Worm (Caenorhabditis elegans) whole organism, mixed stage, embryonic: ENCODE results near the gene gly-1.
"Not testable (repeated sequence)": the region's sequence is repeated elsewhere in the genome, so short reads cannot be mapped to it uniquely, and the experiment has no call there.

Experiments
- flh-1 ChIP-seq: fragments of 200-800 bp; sonication (Bioruptor generic); optimal IDR thresholded peaks from 2 replicates; lab custom pipeline; 2018; ENCODE audit warnings: mild to moderate bottlenecking, missing genetic modification characterization, moderate library complexity, missing compliant biosample characterization
- mls-2 ChIP-seq: sonication (generic microtip); optimal IDR thresholded peaks from 2 replicates; lab custom pipeline; 2016; ENCODE audit warnings: mild to moderate bottlenecking, missing genetic modification characterization, moderate library complexity, missing compliant biosample characterization
- nhr-237 ChIP-seq: fragments of 150-350 bp; optimal IDR thresholded peaks from 2 replicates; lab custom pipeline; 2014; ENCODE audit warnings: missing biosample characterization, missing genetic modification characterization
- pha-4 ChIP-seq: fragments of 150-350 bp; optimal IDR thresholded peaks from 2 replicates; lab custom pipeline; 2018; ENCODE audit warnings: missing biosample characterization, missing genetic modification reagents, missing genetic modification characterization
- unc-62 ChIP-seq: fragments of 150-350 bp; optimal IDR thresholded peaks from 2 replicates; lab custom pipeline; 2014; ENCODE audit warnings: missing biosample characterization, missing genetic modification reagents, missing genetic modification characterization

ce11 chrII:10922874-10923273 is 20.9 kb upstream of the gly-1 start, which contains the start of gene Y19D2B.1:
- TF ChIP-seq flh-1; pha-4 (tag; lab: Kevin White, UChicago); unc-62 (GFP tag; lab: Kevin White, UChicago); nhr-237 (tag; lab: Kevin White, UChicago); mls-2 (tag; lab: Kevin White, UChicago): not testable (repeated sequence)
